Fruit fly (Drosophila melanogaster): ENCODE data around the gene Nemp.

Gene Nemp

dm6 chrX:16637106-16637590 lies 17.7 kb downstream of the Nemp start, which contains the start of gene Rok (continued):
- TF ChIP-seq pzg (GFP tag; optimal IDR thresholded peaks at IDR 0.05) (peak; percentile 80), CG3281 (GFP tag; optimal IDR thresholded peaks at IDR 0.05) (no peak), CG2889 (GFP tag; IDR thresholded peaks at IDR 0.05) (no peak), Adf1 (GFP tag; IDR thresholded peaks at IDR 0.05) (peak; percentile 53), nmo (GFP tag; optimal IDR thresholded peaks at IDR 0.05) (no peak), nau (GFP tag; optimal IDR thresholded peaks at IDR 0.05) (no peak), chm (GFP tag; IDR thresholded peaks at IDR 0.05) (no peak), crol (GFP tag; IDR thresholded peaks at IDR 0.05) (peak; percentile 67), CG13296 (GFP tag; optimal IDR thresholded peaks at IDR 0.05) (no peak), Dref (GFP tag; IDR thresholded peaks at IDR 0.05) (peak; percentile 85), CG14050 (GFP tag; IDR thresholded peaks at IDR 0.05) (no peak), Ptx1 (GFP tag; IDR thresholded peaks at IDR 0.05) (no peak), stc (GFP tag; IDR thresholded peaks at IDR 0.05) (peak; percentile 17; the same call in 1 of the 2 replicates), insv (GFP tag; optimal IDR thresholded peaks at IDR 0.05) (no peak), Atf-2 (GFP tag; optimal IDR thresholded peaks at IDR 0.05) (no peak), Spps (tag; optimal IDR thresholded peaks at IDR 0.05) (no peak), bbx (GFP tag; IDR thresholded peaks at IDR 0.05; ENCODE audit: partially characterized antibody) (peak; percentile 89), CG4730 (GFP tag; IDR thresholded peaks at IDR 0.05) (no peak), cg (GFP tag; optimal IDR thresholded peaks at IDR 0.05) (peak; percentile 99), p53 (GFP tag; optimal IDR thresholded peaks at IDR 0.05) (no peak), CG34422 (GFP tag; IDR thresholded peaks at IDR 0.05) (peak; percentile 18), al (GFP tag; IDR thresholded peaks at IDR 0.05) (no peak), CG10209 (GFP tag; optimal IDR thresholded peaks at IDR 0.05) (no peak), lab (GFP tag; optimal IDR thresholded peaks at IDR 0.05) (no peak), lmd (GFP tag; IDR thresholded peaks at IDR 0.05) (peak; percentile 13; the same call in 1 of the 2 replicates), fru (optimal IDR thresholded peaks at IDR 0.05) (no peak), Blimp-1 (GFP tag; optimal IDR thresholded peaks at IDR 0.05) (no peak), CG7372 (GFP tag; IDR thresholded peaks at IDR 0.05) (no peak), chn (GFP tag; optimal IDR thresholded peaks at IDR 0.05) (no peak), sna (GFP tag; IDR thresholded peaks at IDR 0.05; ENCODE audit: partially characterized antibody) (peak; percentile 67; the same call in 1 of the 2 replicates), pum (GFP tag; optimal IDR thresholded peaks at IDR 0.05) (no peak), zen2 (GFP tag; IDR thresholded peaks at IDR 0.05; ENCODE audit: partially characterized antibody) (peak; percentile 61; the same call in 2 of the 3 replicates), onecut (GFP tag; IDR thresholded peaks at IDR 0.05) (no peak), Mrtf (GFP tag; IDR thresholded peaks at IDR 0.05) (no peak), CG5953 (GFP tag; IDR thresholded peaks at IDR 0.05) (no peak), rib (GFP tag; IDR thresholded peaks at IDR 0.05) (no peak), CG17186 (GFP tag; optimal IDR thresholded peaks at IDR 0.05) (peak; percentile 46), CG2116 (GFP tag; optimal IDR thresholded peaks at IDR 0.05) (no peak), C15 (GFP tag; IDR thresholded peaks at IDR 0.05) (no peak), CG14441 (GFP tag; IDR thresholded peaks at IDR 0.05) (peak; percentile 7; the same call in 1 of the 2 replicates), kni (GFP tag; optimal IDR thresholded peaks at IDR 0.05) (no peak), CG14710 (tag; optimal IDR thresholded peaks at IDR 0.05) (no peak), slbo (GFP tag; IDR thresholded peaks at IDR 0.05) (peak; percentile 44; the same call in 1 of the 2 replicates), Kr (GFP tag; optimal IDR thresholded peaks at IDR 0.05) (no peak), Nf-YB (GFP tag; optimal IDR thresholded peaks at IDR 0.05) (no peak), CG6854 (GFP tag; optimal IDR thresholded peaks at IDR 0.05) (peak; percentile 42), corto (GFP tag; optimal IDR thresholded peaks at IDR 0.05) (no peak), CG7839 (tag; optimal IDR thresholded peaks at IDR 0.05) (no peak), CTCF (GFP tag; optimal IDR thresholded peaks at IDR 0.05) (peak; percentile 93), ci (GFP tag; IDR thresholded peaks at IDR 0.05) (peak; percentile 11; the same call in 1 of the 3 replicates), CG2202 (tag; optimal IDR thresholded peaks at IDR 0.05) (no peak), CG12744 (GFP tag; optimal IDR thresholded peaks at IDR 0.05) (no peak)

All from whole organism, embryonic.